Fruit fly (Drosophila melanogaster): ENCODE measurements around the gene RpL9.

The RpL9 gene

DNA sequence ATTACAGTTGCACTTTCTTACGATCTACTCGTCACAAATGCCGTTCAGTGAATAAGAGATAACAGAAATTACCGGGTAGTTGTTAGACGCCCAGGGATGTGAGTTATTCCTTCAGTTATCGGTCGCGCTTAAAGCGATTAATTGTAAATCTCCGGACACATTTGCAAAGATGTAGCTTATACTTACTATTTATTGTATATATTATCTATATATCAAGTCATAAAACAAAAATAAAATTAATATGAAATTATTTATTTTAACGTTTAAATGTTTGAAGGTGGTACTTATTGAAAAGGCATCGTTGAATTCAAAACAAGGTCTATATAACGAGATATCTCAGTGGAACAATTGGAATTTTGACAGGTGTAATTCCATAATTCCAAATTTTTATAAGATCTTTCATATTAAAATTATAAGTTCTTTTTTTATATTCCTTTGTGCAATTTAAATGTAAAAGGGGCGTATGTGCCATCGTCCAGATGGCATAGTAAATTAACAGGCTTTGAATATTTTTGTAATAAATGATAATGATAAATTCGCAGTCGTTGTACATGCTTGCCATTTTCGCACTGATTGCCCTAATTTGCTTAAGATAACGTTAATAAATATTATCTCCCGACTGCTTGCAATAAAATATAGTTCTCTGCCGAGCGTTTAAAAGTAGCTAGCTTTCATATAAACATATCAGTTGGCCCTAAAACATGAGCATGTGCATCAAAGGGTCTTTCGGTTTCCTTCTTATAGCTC is 2.4 kb downstream of the RpL9 start, which contains the start of the genes aub and lectin-33A:
aub (minus strand) TSS at position 101 of the 747 bp plus-strand sequence.
lectin-33A (plus strand) TSS at position 697 of the 747 bp plus-strand sequence.
- no peak for TF ChIP-seq CG17801 (GFP tag; optimal IDR thresholded peaks at IDR 0.05; ENCODE audit: partially characterized antibody)

DNA sequence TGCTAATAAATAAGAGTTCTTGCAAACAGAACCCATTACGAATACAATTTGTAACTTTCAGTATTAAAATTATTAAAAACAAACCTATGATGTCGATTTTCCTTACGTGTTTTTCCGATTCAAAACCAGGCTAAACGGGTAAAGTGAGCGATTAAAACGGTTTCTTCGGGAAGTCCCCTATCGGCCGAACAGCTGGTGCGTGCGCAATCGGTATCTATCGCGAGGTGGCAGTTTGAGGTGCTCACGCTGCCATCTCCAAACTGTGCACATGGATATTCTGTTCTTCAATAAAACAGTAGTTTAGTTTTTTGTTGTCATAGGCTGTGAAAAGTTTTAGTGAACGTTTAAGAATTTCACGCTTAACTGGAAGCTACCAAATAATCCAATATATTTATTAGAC is 14.8 kb downstream of the RpL9 start, which contains the start of gene TTLL4A:
TTLL4A (plus strand) TSS at position 240 of the 400 bp plus-strand sequence.
- peak; percentile 38 for TF ChIP-seq CG17801 (GFP tag; optimal IDR thresholded peaks at IDR 0.05; ENCODE audit: partially characterized antibody)

DNA sequence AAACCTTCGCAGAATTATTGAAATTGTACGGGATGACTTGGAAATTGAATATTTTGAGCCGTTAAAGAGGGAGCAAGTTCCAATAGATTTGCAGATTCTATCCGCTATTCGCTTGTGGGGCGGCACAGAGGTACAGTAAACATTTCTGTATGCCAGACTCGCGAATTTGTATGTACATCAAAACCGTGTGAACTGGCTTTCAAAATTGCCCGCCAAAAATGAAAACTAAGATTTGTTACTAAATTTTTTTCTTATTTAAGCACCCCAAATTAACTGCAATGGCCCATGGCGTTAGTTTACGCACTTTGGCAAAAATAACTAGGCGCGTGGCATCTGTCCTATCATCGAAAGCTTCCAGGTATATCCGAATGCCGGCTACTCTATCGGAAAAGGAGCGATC is 16.0 kb downstream of the RpL9 start:
- TF ChIP-seq CG17801 (GFP tag; optimal IDR thresholded peaks at IDR 0.05; ENCODE audit: partially characterized antibody): no peak

DNA sequence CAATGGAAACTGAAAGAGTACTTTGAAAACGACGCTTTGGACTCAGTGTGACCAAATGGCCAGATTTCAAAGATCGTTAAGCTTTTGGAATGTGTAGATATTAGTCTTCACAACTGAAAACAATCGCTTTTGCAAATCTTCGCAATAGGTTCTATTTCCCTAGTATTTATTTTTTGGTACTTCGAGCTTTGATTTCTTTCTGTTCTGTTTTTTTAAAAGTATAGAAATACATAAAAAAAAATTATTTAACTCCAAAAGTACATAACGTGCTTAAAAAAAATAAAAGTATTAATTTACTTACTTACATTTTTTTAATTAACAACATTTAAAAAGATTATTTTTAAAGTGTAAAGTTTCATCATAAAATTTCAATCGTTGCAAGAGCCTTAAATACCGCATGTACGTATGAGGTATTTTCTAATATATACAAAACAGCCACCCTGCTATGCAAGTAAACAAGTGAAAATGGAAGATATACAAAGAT is 16.6 kb downstream of the RpL9 start, which contains the start of the genes piwi and CG12253:
piwi (minus strand) TSS at position 51 of the 484 bp plus-strand sequence.
CG12253 (plus strand) TSS at position 437 of the 484 bp plus-strand sequence.
- peak; percentile 6 for TF ChIP-seq CG17801 (GFP tag; optimal IDR thresholded peaks at IDR 0.05; ENCODE audit: partially characterized antibody)

DNA sequence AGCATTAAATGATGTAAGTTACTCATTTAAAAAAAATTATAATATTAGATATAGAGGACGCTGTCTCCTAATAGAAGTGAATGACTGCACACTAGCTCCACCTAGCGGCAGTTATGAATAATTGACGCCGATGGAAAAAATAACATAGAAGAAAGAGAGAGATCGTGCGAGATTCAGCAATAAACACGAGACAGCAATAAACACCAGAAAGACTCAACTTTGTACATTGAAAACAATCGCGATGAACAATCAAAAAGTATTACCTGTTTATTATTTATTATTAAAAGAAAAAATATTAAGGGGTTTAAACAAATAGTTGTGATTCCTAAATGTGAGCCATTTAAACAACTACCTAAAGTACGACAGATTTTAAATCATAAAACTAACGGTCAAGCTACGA is 17.9 kb downstream of the RpL9 start:
- peak; percentile 54 for TF ChIP-seq CG17801 (GFP tag; optimal IDR thresholded peaks at IDR 0.05; ENCODE audit: partially characterized antibody)

DNA sequence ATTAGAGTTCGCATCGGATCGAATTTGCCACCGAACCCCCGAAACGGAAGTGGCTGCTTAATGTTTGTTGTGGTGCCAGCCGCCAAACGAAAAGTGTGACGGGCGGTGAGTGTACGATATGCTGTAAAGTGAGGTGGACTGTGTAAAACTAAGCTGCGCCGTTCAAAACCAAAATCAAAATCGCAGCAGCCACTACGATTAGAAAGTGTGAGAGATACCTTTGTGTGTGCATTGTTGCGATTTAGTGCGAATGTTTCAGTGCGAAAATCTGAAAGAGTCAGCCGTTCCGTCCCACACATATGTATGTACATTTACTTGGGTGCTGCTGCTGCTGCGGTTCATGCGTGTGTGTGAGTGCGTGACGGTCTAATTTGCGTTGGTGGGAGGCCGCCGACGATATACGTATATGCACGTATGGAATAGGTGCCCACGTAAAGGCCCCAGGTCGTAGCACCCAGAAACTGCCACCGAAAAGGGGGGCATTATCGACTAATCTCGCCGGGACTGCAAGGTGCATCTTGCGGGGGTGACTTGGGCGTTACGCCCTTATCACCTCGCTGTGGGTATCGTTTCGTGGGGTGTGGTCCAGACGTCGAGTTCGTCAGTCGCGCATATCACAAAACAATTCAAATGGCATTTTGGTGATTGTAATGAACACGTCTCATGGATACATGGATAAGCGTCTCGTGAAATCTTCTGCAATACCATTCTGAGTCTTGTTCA is 27.0 kb downstream of the RpL9 start:
- TF ChIP-seq CG17801 (GFP tag; optimal IDR thresholded peaks at IDR 0.05; ENCODE audit: partially characterized antibody): peak; percentile 1

DNA sequence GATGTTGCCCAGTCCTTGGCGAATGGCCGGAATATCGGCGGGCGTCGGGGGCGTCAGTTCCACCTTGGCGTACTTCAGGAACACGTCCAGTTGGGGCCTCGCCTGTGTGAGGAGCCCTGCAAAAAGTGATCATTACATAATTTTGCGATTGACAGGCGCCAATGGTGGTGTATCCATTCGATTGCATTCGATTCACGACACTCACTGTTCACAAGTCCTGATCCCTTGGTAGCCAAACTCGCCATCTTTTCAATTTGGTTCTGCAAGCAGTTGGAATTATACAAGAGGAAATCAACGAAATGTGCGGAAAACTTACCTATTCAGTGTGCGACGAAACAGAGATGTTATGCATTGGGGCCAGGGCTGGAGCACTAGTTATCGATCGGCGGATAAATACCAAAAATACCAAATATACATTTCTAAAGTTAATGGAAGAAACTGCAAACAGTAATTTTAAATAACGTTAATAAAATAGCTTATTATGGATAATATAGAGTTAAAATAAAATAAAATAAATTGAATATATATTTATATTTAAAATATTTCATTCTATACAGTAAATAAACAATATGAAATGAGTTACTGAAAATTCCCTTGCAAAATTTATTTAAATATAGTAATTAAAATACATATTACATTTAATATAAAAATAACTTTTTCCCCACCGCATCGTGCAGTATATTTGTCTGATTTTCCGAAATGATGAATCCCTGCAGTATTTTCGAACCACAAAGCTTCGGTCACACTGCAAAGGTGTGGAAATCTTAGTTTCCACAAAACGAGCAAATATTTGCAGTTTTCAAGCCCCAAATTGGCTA is 27.7 kb downstream of the RpL9 start, which contains the start of the genes ATPsynG and SCAR:
ATPsynG (minus strand) TSS at position 354 of the 818 bp plus-strand sequence.
SCAR (plus strand) TSS at position 727 of the 818 bp plus-strand sequence.
- no peak for TF ChIP-seq CG17801 (GFP tag; optimal IDR thresholded peaks at IDR 0.05; ENCODE audit: partially characterized antibody)

DNA sequence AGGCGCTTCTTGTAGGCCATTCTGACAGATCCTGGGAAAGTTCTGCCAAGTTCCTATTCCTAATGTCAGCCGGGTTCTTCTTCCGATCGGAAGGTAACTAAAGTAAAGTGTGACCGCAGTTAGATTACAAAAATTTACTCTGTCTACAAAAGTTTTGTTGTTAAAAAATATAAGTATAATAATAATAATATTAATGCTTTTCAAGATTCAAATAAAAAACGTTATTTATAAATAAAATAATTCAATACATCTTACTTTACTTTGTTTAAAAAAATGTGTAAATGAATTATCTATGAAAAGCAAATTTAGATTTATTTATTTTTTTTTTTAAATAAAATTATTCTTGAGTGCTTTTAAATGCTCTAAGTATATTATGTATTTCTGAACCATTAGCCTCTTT is 28.8 kb downstream of the RpL9 start, which contains the start of gene abo:
abo (minus strand) TSS at position 101 of the 400 bp plus-strand sequence.
- no peak for TF ChIP-seq CG17801 (GFP tag; optimal IDR thresholded peaks at IDR 0.05; ENCODE audit: partially characterized antibody)

DNA sequence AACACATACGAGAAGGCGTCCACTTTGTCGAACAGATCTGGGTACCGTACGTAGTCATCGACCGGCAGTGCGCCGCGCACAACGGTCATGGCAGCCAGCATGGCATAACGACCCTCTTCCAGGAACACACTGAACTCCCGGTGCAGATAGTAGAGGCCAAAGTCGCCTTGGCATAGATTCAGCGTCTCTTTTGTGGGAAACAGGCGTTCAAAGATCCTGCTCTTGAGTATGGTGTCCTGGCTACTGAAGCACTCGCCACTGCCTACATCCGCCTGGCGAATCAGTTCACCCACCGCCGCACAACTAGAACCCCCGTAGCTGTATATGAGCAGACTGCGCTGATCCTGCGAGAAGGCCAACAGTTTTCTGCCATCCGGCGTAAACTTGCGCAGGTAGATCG is 29.4 kb downstream of the RpL9 start:
- TF ChIP-seq CG17801 (GFP tag; optimal IDR thresholded peaks at IDR 0.05; ENCODE audit: partially characterized antibody): no peak

DNA sequence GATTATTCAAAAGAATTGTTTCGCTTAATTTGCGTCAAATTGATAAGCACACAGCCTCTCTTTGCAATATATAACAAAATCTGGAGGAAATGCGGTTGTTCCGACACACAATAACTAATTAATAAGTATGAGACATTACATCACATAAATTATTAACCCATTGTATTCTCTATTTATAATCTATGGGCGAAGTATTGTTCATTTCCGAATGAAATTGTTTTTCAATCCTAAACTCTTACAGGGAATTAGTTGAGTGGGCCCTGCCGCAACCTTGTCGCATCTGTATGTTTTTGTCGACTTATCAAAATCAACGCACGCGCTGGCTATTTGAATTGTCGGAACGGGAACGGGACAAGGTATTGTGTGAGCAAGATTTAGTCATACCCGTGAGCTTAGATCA is 31.8 kb downstream of the RpL9 start, which contains the start of gene CG16743:
CG16743 (plus strand) TSS at position 57 of the 400 bp plus-strand sequence.
- TF ChIP-seq CG17801 (GFP tag; optimal IDR thresholded peaks at IDR 0.05; ENCODE audit: partially characterized antibody): no peak

DNA sequence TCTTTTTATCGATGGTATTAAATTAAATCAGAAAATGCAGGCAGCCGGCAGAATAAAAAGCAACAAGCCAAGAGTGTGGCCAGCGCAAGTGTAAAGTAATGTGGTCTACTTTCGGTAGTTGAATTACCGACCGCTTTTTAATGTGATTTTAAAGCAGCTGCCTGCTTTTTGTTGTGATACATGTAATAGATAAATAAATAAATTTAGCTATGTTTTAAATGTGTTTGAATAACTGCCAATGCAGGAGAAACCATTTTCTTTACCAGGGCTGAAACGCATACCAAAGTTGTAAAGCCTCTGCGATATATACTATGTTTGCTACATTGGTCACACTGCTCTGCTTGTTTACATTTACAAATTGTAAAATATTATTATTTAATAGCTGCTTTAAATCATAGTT is 33.9 kb downstream of the RpL9 start, which contains the start of the genes Tmem214 and YL-1:
Tmem214 (minus strand) TSS at position 142 of the 400 bp plus-strand sequence.
YL-1 (plus strand) TSS at position 310 of the 400 bp plus-strand sequence.
- peak; percentile 43 for TF ChIP-seq CG17801 (GFP tag; optimal IDR thresholded peaks at IDR 0.05; ENCODE audit: partially characterized antibody)

DNA sequence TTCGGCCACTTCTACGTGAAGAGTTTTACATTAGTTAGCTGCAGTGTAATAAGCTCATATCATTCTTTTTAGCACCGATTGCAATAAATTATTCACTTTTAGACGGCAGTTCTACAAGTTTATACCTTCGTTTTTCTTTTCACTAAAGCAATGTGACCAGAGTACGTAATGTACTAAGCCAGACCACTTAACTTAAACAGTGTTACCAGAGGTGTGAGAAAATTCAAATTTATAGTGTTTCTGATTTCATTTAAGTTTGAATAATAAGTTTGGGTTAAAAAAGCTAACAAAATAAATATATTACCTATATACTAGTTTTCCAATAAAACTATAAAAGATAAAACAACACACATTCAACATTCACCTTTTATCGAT is 36.0 kb downstream of the RpL9 start:
- TF ChIP-seq CG17801 (GFP tag; optimal IDR thresholded peaks at IDR 0.05; ENCODE audit: partially characterized antibody): no peak

DNA sequence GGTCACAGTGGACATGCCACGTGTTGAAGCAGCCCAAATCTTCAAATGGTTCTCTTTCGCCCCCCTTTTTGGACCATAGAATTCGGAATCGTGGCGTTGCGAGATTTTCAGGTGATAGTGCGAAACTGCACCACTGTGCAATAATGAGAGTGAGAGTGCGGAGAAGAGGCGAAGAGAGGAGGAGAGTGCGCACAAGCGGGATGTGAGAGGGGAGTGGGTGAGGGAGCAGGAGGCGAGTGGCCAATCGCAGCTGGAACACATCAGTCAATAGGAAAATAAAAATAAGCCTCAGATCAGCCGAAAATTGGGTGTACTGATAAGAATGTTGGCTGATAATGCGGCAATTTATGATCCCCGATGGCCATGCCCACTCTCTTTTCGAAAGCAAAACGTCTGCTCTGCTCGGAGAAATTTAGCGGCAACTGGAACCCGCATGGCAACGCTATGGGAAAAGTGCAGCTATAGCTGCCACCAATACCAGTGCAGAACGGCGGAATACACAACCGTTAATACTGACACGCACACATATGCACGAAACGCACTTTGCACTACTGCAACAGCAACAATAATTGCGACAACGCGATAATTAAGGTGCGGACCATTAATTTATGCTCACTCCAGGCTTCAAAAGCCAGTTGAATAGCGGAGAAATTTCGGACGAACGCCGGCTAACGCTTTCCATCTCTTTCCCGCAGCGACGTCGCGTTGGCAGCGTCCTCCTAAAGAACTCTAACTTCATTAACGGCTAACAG is 36.6 kb downstream of the RpL9 start:
- peak; percentile 22 for TF ChIP-seq CG17801 (GFP tag; optimal IDR thresholded peaks at IDR 0.05; ENCODE audit: partially characterized antibody)

DNA sequence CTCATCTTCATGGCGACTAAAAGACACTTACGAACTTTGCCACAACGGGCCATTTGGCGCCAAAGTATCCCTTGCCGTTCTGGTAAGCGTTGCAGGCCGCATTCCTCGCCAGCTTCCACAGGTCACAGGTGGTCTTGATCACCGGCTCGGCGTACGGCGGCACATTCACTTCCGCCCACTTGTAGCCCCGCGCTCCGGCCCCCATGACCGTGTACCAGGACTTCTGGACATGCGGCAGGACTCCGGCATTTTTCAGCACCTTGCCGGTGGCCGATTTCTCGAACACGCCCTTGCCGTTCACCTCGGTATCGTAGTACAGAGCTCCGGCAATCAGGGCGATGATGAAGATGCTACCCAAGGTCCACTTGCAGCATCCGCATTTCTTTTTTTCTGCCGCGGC is 38.0 kb downstream of the RpL9 start:
- no peak for TF ChIP-seq CG17801 (GFP tag; optimal IDR thresholded peaks at IDR 0.05; ENCODE audit: partially characterized antibody)

All from ovary, adult (tissue).